Fruit fly (Drosophila melanogaster): ENCODE results near the gene CG10694.

The CG10694 gene

DNA sequence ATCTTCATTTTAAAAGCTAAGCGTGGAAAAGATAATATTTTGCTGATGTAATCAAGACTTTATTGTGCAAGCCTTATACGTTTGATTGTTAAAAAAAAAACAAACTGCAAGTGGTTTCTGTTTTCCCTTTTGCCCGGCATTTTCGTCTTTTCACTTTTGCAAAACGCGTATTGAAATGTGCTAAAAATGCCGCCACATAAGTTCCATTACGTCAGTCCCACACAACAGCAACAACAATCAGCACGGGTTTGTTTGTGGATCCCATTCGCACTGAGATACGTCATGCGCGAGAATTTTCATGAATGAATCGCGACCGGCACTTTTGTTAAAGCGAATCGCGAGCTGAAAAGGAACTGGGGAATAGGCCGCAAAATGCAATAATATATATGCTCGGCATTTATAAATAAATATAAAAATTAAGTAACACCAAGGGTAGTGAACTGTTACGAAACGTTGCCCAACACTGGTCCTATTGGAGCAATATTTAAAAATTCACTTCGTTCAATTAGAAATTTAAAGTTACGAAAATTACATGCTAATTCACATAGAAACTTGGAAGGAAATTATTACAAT, 1.0 kb upstream of the CG10694 start (continued):
- TF ChIP-seq dac (GFP tag; optimal IDR thresholded peaks at IDR 0.05) (no peak), CG15336 (GFP tag; IDR thresholded peaks at IDR 0.05) (no peak), CG11902 (GFP tag; optimal IDR thresholded peaks at IDR 0.05) (no peak), eg (GFP tag; IDR thresholded peaks at IDR 0.05) (no peak), CG10631 (GFP tag; optimal IDR thresholded peaks at IDR 0.05) (peak; percentile 57), net (GFP tag; optimal IDR thresholded peaks at IDR 0.05) (peak; percentile 70), cyc (GFP tag; optimal IDR thresholded peaks at IDR 0.05) (peak; percentile 37), CG6163 (GFP tag; IDR thresholded peaks at IDR 0.05) (no peak), CG6808 (GFP tag; optimal IDR thresholded peaks at IDR 0.05) (peak; percentile 6), CG11294 (GFP tag; IDR thresholded peaks at IDR 0.05) (no peak), CG7368 (GFP tag; optimal IDR thresholded peaks at IDR 0.05) (peak; percentile 49), pdm3 (GFP tag; optimal IDR thresholded peaks at IDR 0.05) (peak; percentile 78), CG1621 (tag; optimal IDR thresholded peaks at IDR 0.05) (peak; percentile 71), CG8632 (GFP tag; optimal IDR thresholded peaks at IDR 0.05) (peak; percentile 39), Gug (GFP tag; IDR thresholded peaks at IDR 0.05) (no peak), Smox (GFP tag; optimal IDR thresholded peaks at IDR 0.05) (peak; percentile 67), salr (GFP tag; optimal IDR thresholded peaks at IDR 0.05) (peak in 1 of 2 experiments; percentile 42), fd59A (GFP tag; optimal IDR thresholded peaks at IDR 0.05) (no peak), acj6 (GFP tag; optimal IDR thresholded peaks at IDR 0.05) (peak; percentile 68), Lpt (GFP tag; optimal IDR thresholded peaks at IDR 0.05) (peak; percentile 8), Blimp-1 (GFP tag; optimal IDR thresholded peaks at IDR 0.05) (peak; percentile 38), Hr4 (GFP tag; optimal IDR thresholded peaks at IDR 0.05) (peak; percentile 78), Eip93F (GFP tag; optimal IDR thresholded peaks at IDR 0.05) (peak; percentile 80), topi (GFP tag; optimal IDR thresholded peaks at IDR 0.05) (peak; percentile 75), Eip75B (GFP tag; optimal IDR thresholded peaks at IDR 0.05) (peak; percentile 65), CG8319 (GFP tag; optimal IDR thresholded peaks at IDR 0.05) (peak; percentile 36), Sox14 (GFP tag; optimal IDR thresholded peaks at IDR 0.05) (peak; percentile 61), Sox15 (GFP tag; optimal IDR thresholded peaks at IDR 0.05) (no peak), lz (GFP tag; optimal IDR thresholded peaks at IDR 0.05) (peak; percentile 47), achi (GFP tag; optimal IDR thresholded peaks at IDR 0.05) (peak; percentile 82), CG11762 (GFP tag; optimal IDR thresholded peaks at IDR 0.05; ENCODE audit: insufficient read depth) (peak; percentile 59), esn (GFP tag; optimal IDR thresholded peaks at IDR 0.05) (peak; percentile 81), CG8119 (GFP tag; IDR thresholded peaks at IDR 0.05) (no peak), Hr38 (GFP tag; optimal IDR thresholded peaks at IDR 0.05) (no peak)

DNA sequence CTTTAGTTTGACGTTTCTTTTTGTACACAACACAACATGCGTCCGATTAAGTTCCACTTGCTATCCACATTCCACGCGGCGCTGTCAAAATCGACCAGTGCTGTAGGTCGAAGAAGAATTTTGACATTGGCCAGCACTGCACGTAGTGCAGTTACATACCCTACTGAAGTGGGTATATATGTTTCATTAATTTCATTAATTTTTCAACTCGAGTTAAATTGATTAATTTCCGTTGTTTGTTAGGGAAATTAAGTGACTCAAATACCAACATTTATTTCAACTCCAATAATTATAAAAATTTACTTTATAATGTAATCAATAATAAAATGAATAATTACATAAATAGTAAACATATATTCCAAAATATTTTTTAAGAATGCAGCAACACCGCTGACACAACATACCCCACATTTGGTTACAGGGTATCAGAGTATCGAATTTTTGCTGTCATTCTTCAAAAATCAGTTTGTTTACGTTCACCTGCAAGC, 1.8 kb downstream of the CG10694 start, which contains the start of the genes eIF4EHP and CG18428:
Gene eIF4EHP (minus strand): TSS at position 59 of the 488 bp plus-strand sequence.
Gene CG18428 (plus strand): TSS at position 435 of the 488 bp plus-strand sequence.
- peak; percentile 98 for TF ChIP-seq CG6276 (GFP tag; optimal IDR thresholded peaks at IDR 0.05)
- TF ChIP-seq CG10631 (GFP tag; optimal IDR thresholded peaks at IDR 0.05) = peak; percentile 99
- no peak for TF ChIP-seq CG15336 (GFP tag; IDR thresholded peaks at IDR 0.05)
- peak; percentile 96 for TF ChIP-seq Met (GFP tag; optimal IDR thresholded peaks at IDR 0.05)
- TF ChIP-seq CG8632 (GFP tag; optimal IDR thresholded peaks at IDR 0.05) = peak; percentile 99
- peak; percentile 97 to 99 for TF ChIP-seq salr (GFP tag; optimal IDR thresholded peaks at IDR 0.05)
- TF ChIP-seq fd59A (GFP tag; optimal IDR thresholded peaks at IDR 0.05) = peak; percentile 98
- TF ChIP-seq Hr39 (GFP tag; optimal IDR thresholded peaks at IDR 0.05) = peak; percentile 92
- TF ChIP-seq OdsH (GFP tag; optimal IDR thresholded peaks at IDR 0.05) = peak; percentile 99
- peak; percentile 99 for TF ChIP-seq dsx (GFP tag; optimal IDR thresholded peaks at IDR 0.05; ENCODE audit: poor library complexity, severe bottlenecking)
- peak; percentile 100 for TF ChIP-seq achi (GFP tag; optimal IDR thresholded peaks at IDR 0.05)
- no peak for TF ChIP-seq CG11294 (GFP tag; IDR thresholded peaks at IDR 0.05)
- peak; percentile 89 for TF ChIP-seq Ets21C (GFP tag; optimal IDR thresholded peaks at IDR 0.05)
- peak; percentile 100 for TF ChIP-seq CG10669 (GFP tag; optimal IDR thresholded peaks at IDR 0.05)
- peak; percentile 6 for TF ChIP-seq Hr38 (GFP tag; optimal IDR thresholded peaks at IDR 0.05)
- no peak for TF ChIP-seq Gug (GFP tag; IDR thresholded peaks at IDR 0.05)
- TF ChIP-seq CG31627 (GFP tag; optimal IDR thresholded peaks at IDR 0.05) = peak; percentile 92
- peak; percentile 94 for TF ChIP-seq Sox14 (GFP tag; optimal IDR thresholded peaks at IDR 0.05)
- peak; percentile 98 for TF ChIP-seq CG6792 (GFP tag; optimal IDR thresholded peaks at IDR 0.05)
- TF ChIP-seq dac (GFP tag; optimal IDR thresholded peaks at IDR 0.05) = peak; percentile 96
- peak; percentile 94 for TF ChIP-seq Eip75B (GFP tag; optimal IDR thresholded peaks at IDR 0.05)
- TF ChIP-seq CG8119 (GFP tag; IDR thresholded peaks at IDR 0.05) = no peak
- TF ChIP-seq Lpt (GFP tag; optimal IDR thresholded peaks at IDR 0.05) = peak; percentile 99
- TF ChIP-seq Eip78C (GFP tag) = peak; percentile 100
- TF ChIP-seq Hr4 (GFP tag; optimal IDR thresholded peaks at IDR 0.05) = peak; percentile 98
- peak; percentile 95 for TF ChIP-seq lz (GFP tag; optimal IDR thresholded peaks at IDR 0.05)
- peak; percentile 99 for TF ChIP-seq CG6808 (GFP tag; optimal IDR thresholded peaks at IDR 0.05)
- peak; percentile 98 for TF ChIP-seq svp (GFP tag)
- TF ChIP-seq Ets96B (tag; optimal IDR thresholded peaks at IDR 0.05) = peak; percentile 100
- TF ChIP-seq CG3919 (GFP tag; optimal IDR thresholded peaks at IDR 0.05) = peak; percentile 99
- peak; percentile 86 for TF ChIP-seq fkh (GFP tag; optimal IDR thresholded peaks at IDR 0.05)
- TF ChIP-seq eg (GFP tag; IDR thresholded peaks at IDR 0.05) = no peak
